Fruit fly (Drosophila melanogaster) whole organism, embryonic: Measurements from ENCODE around the gene Indy.

Source experiments
- Ada2b ChIP-seq: fragments of 200-800 bp; sonication (Bioruptor generic); IDR thresholded peaks from 2 replicates; pipeline ENCODE4 v1.3.6; 2022; ENCODE audit warnings: missing biosample characterization, missing genetic modification characterization
- Awh ChIP-seq: fragments of 200-800 bp; sonication (Bioruptor generic); IDR thresholded peaks from 2 replicates; pipeline ENCODE4, ENCODE4 v1.3.6; 2022; ENCODE audit warnings: missing biosample characterization, missing genetic modification characterization
- CG10979 ChIP-seq: fragments of 200-800 bp; sonication (Bioruptor generic); optimal IDR thresholded peaks from 2 replicates; lab custom pipeline; 2018; ENCODE audit warnings: missing biosample characterization, mild to moderate bottlenecking, missing genetic modification characterization, moderate library complexity
- CG11504 ChIP-seq: fragments of 200-800 bp; sonication (Bioruptor generic); optimal IDR thresholded peaks from 3 replicates; lab custom pipeline; 2019; ENCODE audit warnings: missing biosample characterization, mild to moderate bottlenecking, missing genetic modification characterization, moderate library complexity
- CG12104 ChIP-seq: fragments of 200-800 bp; sonication (Bioruptor generic); optimal IDR thresholded peaks from 3 replicates; lab custom pipeline; 2016; ENCODE audit warnings: missing biosample characterization, missing genetic modification characterization
- CG14441 ChIP-seq: fragments of 200-800 bp; sonication (Bioruptor generic); IDR thresholded peaks from 2 replicates; pipeline ENCODE4 v1.3.6; 2022; ENCODE audit warnings: missing biosample characterization, missing genetic modification characterization
- CG14965 ChIP-seq: fragments of 200-800 bp; sonication (Bioruptor generic); optimal IDR thresholded peaks from 2 replicates; lab custom pipeline; 2016; ENCODE audit warnings: missing biosample characterization, missing genetic modification characterization, borderline replicate concordance
- CG15073 ChIP-seq: fragments of 200-800 bp; sonication (Bioruptor generic); optimal IDR thresholded peaks from 2 replicates; lab custom pipeline; 2016; ENCODE audit warnings: missing biosample characterization, missing genetic modification characterization
- CG1647 ChIP-seq: fragments of 200-800 bp; sonication (Bioruptor generic); optimal IDR thresholded peaks from 3 replicates; lab custom pipeline; 2016; ENCODE audit warnings: missing biosample characterization, missing genetic modification characterization
- CG16863 ChIP-seq: fragments of 200-800 bp; sonication (Bioruptor generic); optimal IDR thresholded peaks from 3 replicates; lab custom pipeline; 2016; ENCODE audit warnings: missing biosample characterization, missing genetic modification characterization
- CG2120 ChIP-seq: fragments of 200-800 bp; sonication (Bioruptor generic); optimal IDR thresholded peaks from 3 replicates; lab custom pipeline; 2016; ENCODE audit warnings: missing biosample characterization, missing genetic modification characterization
- CG2129 ChIP-seq: fragments of 200-800 bp; sonication (Bioruptor generic); IDR thresholded peaks from 2 replicates; pipeline ENCODE4 v1.3.6; 2022; ENCODE audit warnings: missing biosample characterization, missing genetic modification characterization; ENCODE audit not compliant: partially characterized antibody
- CG2875 ChIP-seq: fragments of 200-800 bp; sonication (Bioruptor generic); optimal IDR thresholded peaks from 2 replicates; lab custom pipeline; 2017; ENCODE audit warnings: missing biosample characterization, mild to moderate bottlenecking, missing genetic modification characterization, missing genetic modification reagents
- CG34376 ChIP-seq: fragments of 200-800 bp; sonication (Bioruptor generic); optimal IDR thresholded peaks from 2 replicates; lab custom pipeline; 2018; ENCODE audit warnings: missing biosample characterization, mild to moderate bottlenecking, missing genetic modification characterization
- CG7271 ChIP-seq: fragments of 200-800 bp; sonication (Bioruptor generic); optimal IDR thresholded peaks from 2 replicates; lab custom pipeline; 2018; ENCODE audit warnings: missing biosample characterization, mild to moderate bottlenecking, missing genetic modification characterization, moderate library complexity
- CG7357 ChIP-seq: fragments of 200-800 bp; sonication (Bioruptor generic); IDR thresholded peaks from 3 replicates; pipeline ENCODE4 v1.3.6; 2022; ENCODE audit warnings: missing biosample characterization, missing genetic modification characterization
- CG8290 ChIP-seq, 3 experiments: fragments of 200-800 bp; sonication (Bioruptor generic); optimal IDR thresholded peaks; 2 replicates each; lab custom pipeline; 2016 to 2019; ENCODE audit warnings: missing biosample characterization in 3 of 3, missing genetic modification characterization in 3 of 3, mild to moderate bottlenecking in 2 of 3, moderate library complexity in 1 of 3
- Dbx ChIP-seq: fragments of 200-800 bp; sonication (Bioruptor generic); IDR thresholded peaks from 3 replicates; pipeline ENCODE4 v1.3.6; 2022; ENCODE audit warnings: missing biosample characterization, missing genetic modification characterization
- Deaf1 ChIP-seq: fragments of 200-800 bp; optimal IDR thresholded peaks from 3 replicates; lab custom pipeline; 2019; ENCODE audit warnings: missing biosample characterization, mild to moderate bottlenecking, missing genetic modification characterization, moderate library complexity
- HLH3B ChIP-seq: fragments of 200-800 bp; sonication (Bioruptor generic); IDR thresholded peaks from 2 replicates; pipeline ENCODE4 v1.3.6; 2022; ENCODE audit warnings: missing biosample characterization, missing genetic modification characterization
- HmgZ ChIP-seq: fragments of 200-800 bp; sonication (Bioruptor generic); optimal IDR thresholded peaks from 2 replicates; lab custom pipeline; 2018; ENCODE audit warnings: missing biosample characterization, mild to moderate bottlenecking, missing genetic modification characterization
- NC2β ChIP-seq: fragments of 200-800 bp; sonication (Bioruptor generic); optimal IDR thresholded peaks from 2 replicates; lab custom pipeline; 2016; ENCODE audit warnings: missing biosample characterization, missing genetic modification characterization
- NFAT ChIP-seq: fragments of 200-800 bp; sonication (Bioruptor generic); IDR thresholded peaks from 2 replicates; pipeline ENCODE4 v1.3.6; 2022; ENCODE audit warnings: missing biosample characterization, missing genetic modification characterization
- Opbp ChIP-seq: fragments of 200-800 bp; sonication (Bioruptor generic); IDR thresholded peaks from 3 replicates; pipeline ENCODE4 v1.3.6; 2022; ENCODE audit warnings: missing biosample characterization, missing genetic modification characterization; ENCODE audit not compliant: partially characterized antibody
- Optix ChIP-seq: fragments of 200-800 bp; sonication (Bioruptor generic); IDR thresholded peaks from 3 replicates; pipeline ENCODE4 v1.3.6; 2022; ENCODE audit warnings: missing biosample characterization, missing genetic modification characterization
- Rfx ChIP-seq: fragments of 200-800 bp; sonication (Bioruptor generic); IDR thresholded peaks from 2 replicates; pipeline ENCODE4 v1.3.6; 2022; ENCODE audit warnings: missing biosample characterization, missing genetic modification characterization
- YL-1 ChIP-seq: fragments of 200-800 bp; sonication (Bioruptor generic); optimal IDR thresholded peaks from 3 replicates; lab custom pipeline; 2017; ENCODE audit warnings: missing biosample characterization, mild to moderate bottlenecking, missing genetic modification characterization
- ac ChIP-seq: fragments of 200-800 bp; sonication (Bioruptor generic); optimal IDR thresholded peaks from 3 replicates; lab custom pipeline; 2017; ENCODE audit warnings: missing biosample characterization, mild to moderate bottlenecking, missing genetic modification characterization
- al ChIP-seq: fragments of 200-800 bp; sonication (Bioruptor generic); IDR thresholded peaks from 2 replicates; pipeline ENCODE4 v1.3.6; 2022; ENCODE audit warnings: missing biosample characterization, missing genetic modification characterization
- aop ChIP-seq: fragments of 200-800 bp; sonication (Bioruptor generic); IDR thresholded peaks from 2 replicates; pipeline ENCODE4 v1.3.6; 2022; ENCODE audit warnings: missing biosample characterization, missing genetic modification characterization
- cas ChIP-seq: fragments of 200-800 bp; sonication (Bioruptor generic); IDR thresholded peaks from 2 replicates; pipeline ENCODE4 v1.3.6; 2022; ENCODE audit warnings: missing biosample characterization, missing genetic modification characterization
- chinmo ChIP-seq: fragments of 200-800 bp; sonication (Bioruptor generic); IDR thresholded peaks from 4 replicates; pipeline ENCODE4 v1.3.6; 2022; ENCODE audit warnings: missing biosample characterization, missing genetic modification characterization; ENCODE audit not compliant: partially characterized antibody
- corto ChIP-seq: fragments of 200-800 bp; sonication (Bioruptor generic); optimal IDR thresholded peaks from 2 replicates; lab custom pipeline; 2016; ENCODE audit warnings: missing biosample characterization, mild to moderate bottlenecking, missing genetic modification characterization, moderate library complexity
- croc ChIP-seq: fragments of 200-800 bp; sonication (Bioruptor generic); conservative IDR thresholded peaks from 3 replicates; pipeline ENCODE4 v1.3.6; 2022; ENCODE audit warnings: missing biosample characterization, missing genetic modification characterization
- da ChIP-seq: fragments of 200-800 bp; sonication (Bioruptor generic); optimal IDR thresholded peaks from 2 replicates; lab custom pipeline; 2016; ENCODE audit warnings: missing biosample characterization, missing genetic modification characterization
- ftz-f1 ChIP-seq: fragments of 200-800 bp; sonication (Bioruptor generic); optimal IDR thresholded peaks from 2 replicates; lab custom pipeline; 2016; ENCODE audit warnings: missing biosample characterization, missing genetic modification characterization
- gcm ChIP-seq: fragments of 200-800 bp; sonication (Bioruptor generic); optimal IDR thresholded peaks from 2 replicates; lab custom pipeline; 2019; ENCODE audit warnings: missing biosample characterization, mild to moderate bottlenecking, missing genetic modification characterization, moderate library complexity
- h ChIP-seq: fragments of >200 bp; optimal IDR thresholded peaks from 2 replicates; lab custom pipeline; 2017
- inv ChIP-seq: fragments of 200-800 bp; sonication (Bioruptor generic); IDR thresholded peaks from 2 replicates; pipeline ENCODE4 v1.3.6; 2022; ENCODE audit warnings: missing biosample characterization, missing genetic modification characterization; ENCODE audit not compliant: partially characterized antibody
- mirr ChIP-seq: fragments of 200-800 bp; sonication (Bioruptor generic); optimal IDR thresholded peaks from 3 replicates; lab custom pipeline; 2018; ENCODE audit warnings: missing biosample characterization, mild to moderate bottlenecking, missing genetic modification characterization
- phol ChIP-seq: fragments of 200-800 bp; sonication (Bioruptor generic); optimal IDR thresholded peaks from 3 replicates; lab custom pipeline; 2018; ENCODE audit warnings: missing biosample characterization, mild to moderate bottlenecking, missing genetic modification characterization, moderate library complexity
- sc ChIP-seq, 3 experiments: fragments of >200 bp in 2 of 3; fragments of 200-800 bp in 1 of 3; sonication (Bioruptor generic) in 1 of 3; optimal IDR thresholded peaks; 2 replicates in 2 of 3; 3 replicates in 1 of 3; lab custom pipeline; 2017; ENCODE audit warnings: mild to moderate bottlenecking in 1 of 3, missing biosample characterization in 1 of 3, missing genetic modification characterization in 1 of 3, missing genetic modification reagents in 1 of 3
- schlank ChIP-seq: fragments of 200-800 bp; sonication (Bioruptor generic); optimal IDR thresholded peaks from 2 replicates; lab custom pipeline; 2018; ENCODE audit warnings: missing biosample characterization, mild to moderate bottlenecking, missing genetic modification characterization
- sima ChIP-seq: fragments of 200-800 bp; sonication (Bioruptor generic); optimal IDR thresholded peaks from 2 replicates; lab custom pipeline; 2016; ENCODE audit warnings: missing biosample characterization, missing genetic modification characterization
- sr ChIP-seq: fragments of 200-800 bp; sonication (Bioruptor generic); IDR thresholded peaks from 3 replicates; pipeline ENCODE4 v1.3.6; 2022; ENCODE audit warnings: missing biosample characterization, missing genetic modification characterization
- stwl ChIP-seq: fragments of 200-800 bp; sonication (Bioruptor generic); optimal IDR thresholded peaks from 3 replicates; lab custom pipeline; 2018; ENCODE audit warnings: missing biosample characterization, mild to moderate bottlenecking, missing genetic modification characterization, moderate library complexity
- sug ChIP-seq: fragments of 200-800 bp; optimal IDR thresholded peaks from 2 replicates; lab custom pipeline; 2019; ENCODE audit warnings: missing biosample characterization, mild to moderate bottlenecking, missing genetic modification characterization, moderate library complexity
- usp ChIP-seq: fragments of >200 bp; optimal IDR thresholded peaks from 2 replicates; lab custom pipeline; 2017; ENCODE audit warnings: missing biosample characterization, missing genetic modification characterization
- zen ChIP-seq: fragments of 200-800 bp; sonication (Bioruptor generic); optimal IDR thresholded peaks from 3 replicates; lab custom pipeline; 2018; ENCODE audit warnings: missing biosample characterization, mild to moderate bottlenecking, missing genetic modification characterization, moderate library complexity

Indy gene

DNA sequence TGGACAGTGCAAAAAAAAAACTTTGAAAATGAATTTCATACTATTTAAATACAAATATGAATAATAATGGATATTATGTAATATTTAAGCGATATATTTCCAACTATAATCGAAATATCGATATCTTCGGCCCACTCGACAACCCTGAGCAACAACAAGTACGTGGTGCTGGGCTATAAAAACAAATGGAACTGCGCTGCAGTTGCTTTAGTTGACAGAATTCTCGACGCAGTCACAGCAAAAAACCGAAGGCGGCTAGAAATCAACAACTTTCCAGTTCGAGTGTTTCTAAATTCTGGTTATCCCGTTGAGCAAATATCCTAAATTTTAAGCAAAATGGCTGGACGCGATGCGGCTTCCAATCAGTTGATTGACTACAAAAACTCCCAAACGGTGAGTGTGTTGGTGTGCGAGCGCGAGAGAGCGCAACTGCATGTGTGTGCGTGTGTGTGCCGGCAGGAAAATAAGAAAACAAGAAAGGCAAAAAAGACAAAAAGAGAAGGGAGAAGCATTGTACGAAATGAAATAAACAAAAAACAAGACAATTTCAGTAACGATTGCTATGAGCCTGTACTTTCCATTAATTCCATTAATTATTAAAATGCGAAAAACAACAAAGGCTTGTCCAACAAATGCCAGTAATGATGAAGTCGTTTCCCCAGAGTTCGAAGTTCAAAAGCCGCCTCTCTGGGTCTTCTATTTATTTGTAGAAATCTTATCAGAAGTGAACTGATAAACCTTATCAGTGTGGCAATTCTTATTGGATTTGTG, 23.4 kb downstream of the Indy start, which contains the start of gene Cat (continued):
- TF ChIP-seq inv (GFP tag; lab: Robert Waterston, UW) (peak; percentile 77), schlank (tag; lab: Kevin White, UChicago) (no peak), mirr (GFP tag; lab: Kevin White, UChicago) (peak; percentile 46), sima (GFP tag; lab: Kevin White, UChicago) (no peak), da (GFP tag; lab: Kevin White, UChicago) (no peak), HmgZ (peak; percentile 73), cas (GFP tag; lab: Robert Waterston, UW) (0 out of 2 replicates have a peak, but pooled peaks have one; percentile 38), Optix (GFP tag; lab: Robert Waterston, UW) (no peak), CG2875 (GFP tag; lab: Kevin White, UChicago) (no peak), CG2129 (GFP tag; lab: Robert Waterston, UW) (peak; percentile 87), CG14965 (GFP tag; lab: Kevin White, UChicago) (no peak), Rfx (GFP tag; lab: Robert Waterston, UW) (peak; percentile 43; the same call in 1 of the 2 replicates), Deaf1 (tag; lab: Kevin White, UChicago) (no peak), usp (GFP tag; lab: Kevin White, UChicago) (no peak), ftz-f1 (GFP tag; lab: Kevin White, UChicago) (peak; percentile 73), sug (tag; lab: Kevin White, UChicago) (peak; percentile 56), al (no peak), CG16863 (GFP tag; lab: Kevin White, UChicago) (no peak), CG7271 (tag; lab: Kevin White, UChicago) (no peak), CG11504 (tag; lab: Kevin White, UChicago) (no peak), ac (no peak), Dbx (peak; percentile 67; the same call in 2 of the 3 replicates), HLH3B (GFP tag; lab: Robert Waterston, UW) (no peak), stwl (peak; percentile 45), corto (GFP tag; lab: Kevin White, UChicago) (no peak), NC2β (peak; percentile 15), h (lab: Kevin White, UChicago) (no peak), CG15073 (GFP tag; lab: Kevin White, UChicago) (no peak), CG14441 (GFP tag; lab: Robert Waterston, UW) (no peak), CG2120 (GFP tag; lab: Kevin White, UChicago) (peak; percentile 57), chinmo (GFP tag; lab: Robert Waterston, UW) (peak; percentile 93), sr (GFP tag; lab: Robert Waterston, UW) (no peak), NFAT (no peak), CG7357 (0 out of 3 replicates have a peak, but pooled peaks have one; percentile 21), croc (GFP tag; lab: Robert Waterston, UW) (no peak), aop (GFP tag; lab: Robert Waterston, UW) (no peak), YL-1 (GFP tag; lab: Kevin White, UChicago) (peak; percentile 72), sc (optimal IDR thresholded peaks at IDR 0.05; lab: Kevin White, UChicago) (no peak), sc (GFP tag; optimal IDR thresholded peaks at IDR 0.05; lab: Kevin White, UChicago) (no peak), CG8290 (GFP tag; optimal IDR thresholded peaks at IDR 0.05; lab: Kevin White, UChicago) (peak; percentile 3), CG8290 (tag; optimal IDR thresholded peaks at IDR 0.05; lab: Kevin White, UChicago) (peak in 1 of 2 experiments; percentile 53), Awh (no peak), phol (tag; lab: Kevin White, UChicago) (peak; percentile 64), CG12104 (peak; percentile 22), CG34376 (GFP tag; lab: Kevin White, UChicago) (peak; percentile 14), Ada2b (GFP tag; lab: Robert Waterston, UW) (peak; percentile 48), Opbp (GFP tag; lab: Robert Waterston, UW) (peak; percentile 80; the same call in 2 of the 3 replicates), CG10979 (tag; lab: Kevin White, UChicago) (peak; percentile 11), zen (peak; percentile 16), gcm (GFP tag; lab: Kevin White, UChicago) (peak; percentile 39), CG1647 (GFP tag; lab: Kevin White, UChicago) (no peak)
